Worm (Caenorhabditis elegans) whole organism, young adult: ENCODE measurements around the gene ifa-4.

ENCODE experiments used
- D2030.7 ChIP-seq: fragments of 200-800 bp; sonication (Bioruptor generic); IDR thresholded peaks from 2 replicates; pipeline ENCODE4 v1.3.6; 2022; ENCODE audit warnings: missing genetic modification reagents, missing genetic modification characterization, missing compliant biosample characterization
- F22D6.2 ChIP-seq: sonication (generic microtip); optimal IDR thresholded peaks from 2 replicates; lab custom pipeline; 2016; ENCODE audit warnings: mild to moderate bottlenecking, missing genetic modification characterization, missing compliant biosample characterization
- F39B2.1 ChIP-seq: fragments of 200-800 bp; sonication (Bioruptor generic); IDR thresholded peaks from 2 replicates; pipeline ENCODE4 v1.3.6; 2022; ENCODE audit warnings: missing genetic modification reagents, missing genetic modification characterization, missing compliant biosample characterization
- F52B5.7 ChIP-seq: sonication (generic microtip); optimal IDR thresholded peaks from 2 replicates; lab custom pipeline; 2016; ENCODE audit warnings: mild to moderate bottlenecking, missing genetic modification characterization, missing compliant biosample characterization
- Y79H2A.3 ChIP-seq: fragments of 200-800 bp; sonication (Bioruptor generic); conservative IDR thresholded peaks from 2 replicates; pipeline ENCODE4 v1.3.6; 2022; ENCODE audit warnings: missing genetic modification reagents, missing genetic modification characterization, missing compliant biosample characterization
- ama-1 ChIP-seq, 3 experiments: fragments of 150-350 bp in 1 of 3; sonication (generic microtip) in 2 of 3; optimal IDR thresholded peaks; 2 replicates each; lab custom pipeline; 2014 to 2018; ENCODE audit warnings: missing biosample characterization in 2 of 3, missing genetic modification characterization in 2 of 3, missing genetic modification reagents in 2 of 3
- aptf-3 ChIP-seq: fragments of 200-800 bp; sonication (Bioruptor generic); IDR thresholded peaks from 2 replicates; pipeline ENCODE4 v1.3.6; 2022; ENCODE audit warnings: missing genetic modification characterization, missing compliant biosample characterization
- atf-7 ChIP-seq: sonication (generic microtip); optimal IDR thresholded peaks from 2 replicates; lab custom pipeline; 2017; ENCODE audit warnings: mild to moderate bottlenecking, missing genetic modification characterization, missing compliant biosample characterization
- attf-3 ChIP-seq: fragments of 200-800 bp; sonication (Bioruptor generic); conservative IDR thresholded peaks from 2 replicates; pipeline ENCODE4 v1.3.6; 2022; ENCODE audit warnings: missing genetic modification reagents, missing genetic modification characterization, missing compliant biosample characterization
- cebp-2 ChIP-seq: fragments of 200-800 bp; sonication (Bioruptor generic); IDR thresholded peaks from 2 replicates; pipeline ENCODE4 v1.3.6; 2022; ENCODE audit warnings: missing genetic modification characterization, missing compliant biosample characterization
- ceh-27 ChIP-seq: fragments of 200-800 bp; sonication (Bioruptor generic); optimal IDR thresholded peaks from 2 replicates; lab custom pipeline; 2018; ENCODE audit warnings: mild to moderate bottlenecking, missing genetic modification characterization, moderate library complexity, missing compliant biosample characterization
- dpff-1 ChIP-seq: sonication (generic microtip); optimal IDR thresholded peaks from 2 replicates; lab custom pipeline; 2017; ENCODE audit warnings: mild to moderate bottlenecking, missing genetic modification characterization, missing compliant biosample characterization
- hlh-26 ChIP-seq: fragments of 200-800 bp; sonication (Bioruptor generic); conservative IDR thresholded peaks from 2 replicates; pipeline ENCODE4 v1.3.6; 2022; ENCODE audit warnings: missing genetic modification reagents, missing genetic modification characterization, missing compliant biosample characterization
- hmg-1.2 ChIP-seq: fragments of 200-800 bp; sonication (Bioruptor generic); IDR thresholded peaks from 2 replicates; pipeline ENCODE4 v1.3.6; 2022; ENCODE audit warnings: missing genetic modification reagents, missing genetic modification characterization, missing compliant biosample characterization
- hrde-1 ChIP-seq: sonication (generic microtip); optimal IDR thresholded peaks from 2 replicates; lab custom pipeline; 2016; ENCODE audit warnings: missing genetic modification characterization, mild to moderate bottlenecking, missing compliant biosample characterization, moderate library complexity, missing genotype, missing genetic modification reagents, borderline replicate concordance
- nfya-1 ChIP-seq: sonication (generic microtip); optimal IDR thresholded peaks from 2 replicates; lab custom pipeline; 2017; ENCODE audit warnings: antibody characterized with exemption, missing compliant biosample characterization, missing genetic modification characterization, borderline replicate concordance; ENCODE audit not compliant: insufficient read depth
- nhr-27 ChIP-seq: fragments of 200-800 bp; sonication (Bioruptor generic); optimal IDR thresholded peaks from 2 replicates; lab custom pipeline; 2018; ENCODE audit warnings: mild to moderate bottlenecking, missing genetic modification characterization, moderate library complexity, missing compliant biosample characterization
- sea-2 ChIP-seq: fragments of 200-800 bp; sonication (Bioruptor generic); IDR thresholded peaks from 2 replicates; pipeline ENCODE4 v1.3.6; 2022; ENCODE audit warnings: missing genetic modification characterization, missing compliant biosample characterization
- snpc-1.3 ChIP-seq: sonication (generic microtip); optimal IDR thresholded peaks from 2 replicates; lab custom pipeline; 2017; ENCODE audit warnings: missing genetic modification characterization, mild to moderate bottlenecking, missing compliant biosample characterization, antibody characterized with exemption, moderate library complexity, missing genotype, missing genetic modification reagents; ENCODE audit not compliant: insufficient read depth
- somi-1 ChIP-seq: fragments of 200-800 bp; sonication (Bioruptor generic); optimal IDR thresholded peaks from 2 replicates; lab custom pipeline; 2018; ENCODE audit warnings: mild to moderate bottlenecking, missing genetic modification characterization, missing compliant biosample characterization
- tbx-9 ChIP-seq: sonication (generic microtip); optimal IDR thresholded peaks from 2 replicates; lab custom pipeline; 2016; ENCODE audit warnings: borderline replicate concordance, missing genetic modification characterization, inconsistent platforms, missing compliant biosample characterization
- unc-130 ChIP-seq: sonication (generic microtip); optimal IDR thresholded peaks from 2 replicates; lab custom pipeline; 2016; ENCODE audit warnings: missing genetic modification reagents, missing genetic modification characterization, missing compliant biosample characterization
- xnd-1 ChIP-seq: sonication (generic microtip); optimal IDR thresholded peaks from 2 replicates; lab custom pipeline; 2016; ENCODE audit warnings: missing genotype, missing genetic modification reagents, missing genetic modification characterization, missing compliant biosample characterization
- zfh-2 ChIP-seq: fragments of 200-800 bp; sonication (Bioruptor generic); conservative IDR thresholded peaks from 2 replicates; pipeline ENCODE4 v1.3.6; 2022; ENCODE audit warnings: missing genetic modification reagents, missing genetic modification characterization, missing compliant biosample characterization
- ztf-25 ChIP-seq: fragments of 200-800 bp; sonication (Bioruptor generic); IDR thresholded peaks from 2 replicates; pipeline ENCODE4 v1.3.6; 2022; ENCODE audit warnings: missing genetic modification reagents, missing genetic modification characterization, missing compliant biosample characterization
- ztf-26 ChIP-seq: sonication (generic microtip); optimal IDR thresholded peaks from 2 replicates; lab custom pipeline; 2017; ENCODE audit warnings: missing genetic modification characterization, missing compliant biosample characterization
- ztf-3 ChIP-seq: fragments of 200-800 bp; sonication (Bioruptor generic); optimal IDR thresholded peaks from 2 replicates; lab custom pipeline; 2018; ENCODE audit warnings: mild to moderate bottlenecking, missing genetic modification characterization, missing compliant biosample characterization
- ztf-6 ChIP-seq: fragments of 200-800 bp; sonication (Bioruptor generic); IDR thresholded peaks from 2 replicates; pipeline ENCODE4 v1.3.6; 2022; ENCODE audit warnings: missing genetic modification reagents, missing genetic modification characterization, missing compliant biosample characterization

Gene ifa-4

DNA sequence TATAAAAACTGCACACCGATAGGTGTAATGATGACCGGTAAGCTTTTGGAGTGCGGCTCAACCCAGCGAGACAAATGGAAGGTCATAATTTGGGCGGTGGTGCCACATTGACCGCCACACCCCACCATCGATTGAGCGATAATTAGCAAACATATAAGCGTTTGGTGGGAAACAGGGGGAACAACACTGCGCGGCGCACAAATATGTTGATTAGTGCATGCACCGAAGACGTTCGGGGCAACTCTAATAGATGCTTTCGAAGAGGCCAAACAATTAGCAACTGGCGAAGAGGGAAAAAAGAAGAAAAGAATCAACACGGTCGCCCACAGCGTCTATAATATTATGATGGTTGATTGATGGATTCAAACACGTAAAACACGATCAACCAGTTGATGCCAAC is 34.5 kb downstream of the ifa-4 start:
- no peak for TF ChIP-seq atf-7 (tag; lab: Kevin White, UChicago)
- no peak for TF ChIP-seq ama-1 (optimal IDR thresholded peaks at IDR 0.05; lab: Kevin White, UChicago)
- no peak for TF ChIP-seq ama-1 (GFP tag; optimal IDR thresholded peaks at IDR 0.05; lab: Kevin White, UChicago)
- TF ChIP-seq F39B2.1 (GFP tag; lab: Robert Waterston, UW), result no peak
- no peak for TF ChIP-seq ceh-27 (GFP tag; lab: Kevin White, UChicago)
- no peak for TF ChIP-seq D2030.7 (GFP tag; lab: Robert Waterston, UW)
- TF ChIP-seq ztf-26 (tag; lab: Kevin White, UChicago), result no peak
- no peak for TF ChIP-seq attf-3 (GFP tag; lab: Robert Waterston, UW)

DNA sequence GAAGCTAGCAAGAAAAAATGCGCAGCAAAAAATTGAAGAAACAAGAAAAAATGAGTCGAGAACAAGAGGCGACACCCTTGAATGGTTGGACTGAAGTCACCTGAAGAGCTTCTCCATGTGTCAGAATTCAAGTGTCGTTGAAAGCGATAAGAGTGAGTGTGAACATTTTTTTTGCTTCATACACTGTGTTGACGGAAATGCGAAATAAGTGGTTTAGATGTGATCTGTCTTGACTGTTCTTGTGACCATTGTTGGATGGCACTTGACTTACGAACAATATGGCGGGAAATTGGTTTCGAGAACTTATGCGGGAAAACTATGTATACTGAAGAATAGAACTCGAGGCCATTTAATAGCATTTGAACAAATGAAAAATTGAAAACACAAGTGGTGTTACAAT is 35.8 kb downstream of the ifa-4 start:
- TF ChIP-seq aptf-3 (no peak), F22D6.2 (tag; lab: Kevin White, UChicago) (no peak), ceh-27 (GFP tag; lab: Kevin White, UChicago) (peak; percentile 68), somi-1 (GFP tag; lab: Kevin White, UChicago) (no peak)

- no peak for TF ChIP-seq unc-130 (GFP tag; lab: Kevin White, UChicago)
- TF ChIP-seq F52B5.7 (tag; lab: Kevin White, UChicago), result no peak
- no peak for TF ChIP-seq ztf-3 (GFP tag; lab: Kevin White, UChicago)
- no peak for TF ChIP-seq nhr-27
- TF ChIP-seq hrde-1 (tag; lab: Kevin White, UChicago), result no peak
- no peak for TF ChIP-seq hmg-1.2 (GFP tag; lab: Robert Waterston, UW)
- TF ChIP-seq, all 124 proteins: peak for 0
These were observed 38.9 kb downstream of the ifa-4 start, which contains the start of gene tsp-14 for ce11 chrX:4876904-4877303. Gene tsp-14 (minus strand): TSS chrX:4876965.

DNA sequence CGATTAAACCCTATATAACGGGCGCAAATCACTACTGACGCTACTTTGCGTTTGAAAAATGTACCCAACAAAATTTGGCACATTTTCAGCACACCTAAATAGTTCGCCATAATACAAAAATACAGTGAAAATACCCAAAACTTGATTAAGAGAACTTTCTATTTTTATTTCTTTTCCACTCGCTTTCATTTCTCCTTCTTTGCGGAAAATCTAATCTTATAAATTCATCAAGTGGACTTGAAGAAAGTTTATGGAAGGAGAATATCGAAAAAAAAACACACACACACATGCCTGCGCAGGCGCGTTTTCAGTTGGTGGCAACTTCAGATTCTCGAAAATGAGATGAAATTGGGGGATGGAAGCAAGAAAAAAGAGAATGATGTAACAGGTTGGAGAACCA is 40.5 kb downstream of the ifa-4 start:
- TF ChIP-seq sea-2 (GFP tag; lab: Robert Waterston, UW) (no peak), tbx-9 (tag; lab: Kevin White, UChicago) (no peak), Y79H2A.3 (GFP tag; lab: Robert Waterston, UW) (no peak), snpc-1.3 (tag; lab: Kevin White, UChicago) (no peak), nfya-1 (tag; lab: Kevin White, UChicago) (no peak), ztf-6 (GFP tag; lab: Robert Waterston, UW) (no peak), cebp-2 (GFP tag; lab: Robert Waterston, UW) (no peak), dpff-1 (tag; lab: Kevin White, UChicago) (no peak), D2030.7 (GFP tag; lab: Robert Waterston, UW) (no peak)

DNA sequence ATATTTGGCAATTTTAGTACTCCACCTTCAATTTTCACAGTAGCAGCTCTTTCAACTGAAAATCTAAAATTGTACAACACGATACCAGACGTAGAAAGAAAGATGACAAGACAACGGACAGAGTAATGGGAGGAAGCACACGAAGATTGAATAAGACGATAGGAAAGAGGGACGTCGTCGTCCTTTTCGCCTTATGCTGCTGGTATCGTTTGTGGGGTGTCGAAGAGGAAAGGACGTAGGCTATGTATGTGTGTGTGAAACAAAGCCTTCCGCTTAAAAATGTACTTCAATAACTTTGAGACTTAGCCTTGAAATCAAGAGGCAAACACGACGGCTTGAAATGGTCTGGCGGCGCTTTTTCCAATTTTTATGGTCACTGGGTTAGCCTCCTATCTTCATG is 43.0 kb downstream of the ifa-4 start:
- TF ChIP-seq Y79H2A.3 (GFP tag; lab: Robert Waterston, UW), result no peak
- TF ChIP-seq ztf-25 (GFP tag; lab: Robert Waterston, UW), result no peak
- no peak for TF ChIP-seq nfya-1 (tag; lab: Kevin White, UChicago)
- TF ChIP-seq hlh-26 (GFP tag; lab: Robert Waterston, UW), result no peak
- TF ChIP-seq xnd-1 (tag; lab: Kevin White, UChicago), result no peak

DNA sequence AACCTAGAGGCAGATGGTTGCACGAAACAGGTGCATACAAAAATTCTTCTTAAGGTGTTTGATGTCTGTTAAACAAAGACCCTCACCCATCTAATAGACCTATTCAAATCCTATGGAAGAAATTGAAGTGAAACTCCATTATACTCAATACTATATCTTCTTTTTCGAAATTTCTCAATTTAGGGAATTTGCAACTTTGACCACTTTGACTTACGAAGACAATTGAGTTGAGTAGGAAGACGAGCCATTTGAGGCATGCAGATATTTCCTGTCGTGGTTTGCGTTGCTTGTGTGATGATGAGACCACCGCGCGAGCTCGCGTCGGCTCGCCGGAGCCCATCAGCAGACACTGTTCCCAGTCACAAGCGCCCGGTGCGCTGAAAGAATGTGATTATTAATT is 45.1 kb downstream of the ifa-4 start:
- TF ChIP-seq zfh-2 (GFP tag; lab: Robert Waterston, UW) (peak; percentile 50; the same call in 1 of the 2 replicates), ama-1 (optimal IDR thresholded peaks at IDR 0.05; lab: Kevin White, UChicago) (no peak), ama-1 (GFP tag; optimal IDR thresholded peaks at IDR 0.05; lab: Kevin White, UChicago) (no peak)
